Worm (Caenorhabditis elegans) whole organism, L4/young adult: ENCODE measurements around the gene clec-214.

ENCODE experiments used
- dao-5 ChIP-seq: sonication (generic microtip); optimal IDR thresholded peaks from 2 replicates; lab custom pipeline; 2016; ENCODE audit warnings: missing genotype, missing genetic modification characterization, moderate library complexity, missing compliant biosample characterization
- him-1 ChIP-seq: sonication (generic microtip); optimal IDR thresholded peaks from 2 replicates; lab custom pipeline; 2016; ENCODE audit warnings: missing genotype, missing genetic modification reagents, missing genetic modification characterization, missing compliant biosample characterization

DNA sequence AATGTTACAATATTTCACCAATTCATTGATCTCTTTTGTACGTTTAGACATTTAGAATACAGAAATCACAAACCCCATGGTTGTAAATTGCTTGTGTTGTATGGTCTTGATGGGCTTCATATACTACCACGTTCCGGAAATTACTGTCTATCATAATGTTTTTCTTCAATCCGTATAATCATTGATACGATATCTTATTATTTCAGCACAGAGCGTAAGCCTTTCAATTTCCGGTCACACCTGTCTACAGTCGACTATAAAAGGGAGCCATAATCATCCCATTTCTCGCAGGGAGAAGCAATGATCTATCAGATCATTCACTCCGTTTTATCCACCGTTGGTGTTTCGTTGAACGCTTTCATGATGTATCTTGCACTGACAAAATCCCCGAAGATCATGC lies 19.3 kb downstream of the clec-214 start, which contains the start of gene srd-30:
- no peak for TF ChIP-seq him-1 (tag; lab: Kevin White, UChicago)
- TF ChIP-seq dao-5 = no peak
